Fruit fly (Drosophila melanogaster): ENCODE results near the gene alpha-Est8.

Gene alpha-Est8

dm6 chr3R:7522266-7522955 is 6.9 kb upstream of the alpha-Est8 start:
- TF ChIP-seq ttk (optimal IDR thresholded peaks at IDR 0.05) (no peak), Myc (optimal IDR thresholded peaks at IDR 0.05) (no peak), psq (optimal IDR thresholded peaks at IDR 0.05) (no peak), Sin3A (optimal IDR thresholded peaks at IDR 0.05) (no peak), h (optimal IDR thresholded peaks at IDR 0.05) (no peak), insv (optimal IDR thresholded peaks at IDR 0.05) (no peak)

dm6 chr3R:7519356-7519755 is 3.9 kb upstream of the alpha-Est8 start, which contains the start of gene Ubc84D:
Gene Ubc84D, minus strand, starts transcription at chr3R:7519456.
- no peak for TF ChIP-seq insv (optimal IDR thresholded peaks at IDR 0.05)
- TF ChIP-seq Myc (optimal IDR thresholded peaks at IDR 0.05) = no peak
- no peak for TF ChIP-seq psq (optimal IDR thresholded peaks at IDR 0.05)
- no peak for TF ChIP-seq Sin3A (optimal IDR thresholded peaks at IDR 0.05)
- no peak for TF ChIP-seq ttk (optimal IDR thresholded peaks at IDR 0.05)
- no peak for TF ChIP-seq h (optimal IDR thresholded peaks at IDR 0.05)

- no peak for TF ChIP-seq Sin3A (optimal IDR thresholded peaks at IDR 0.05)
- TF ChIP-seq insv (optimal IDR thresholded peaks at IDR 0.05) = no peak
- no peak for TF ChIP-seq ttk (optimal IDR thresholded peaks at IDR 0.05)
- no peak for TF ChIP-seq psq (optimal IDR thresholded peaks at IDR 0.05)
- no peak for TF ChIP-seq Myc (optimal IDR thresholded peaks at IDR 0.05)
- TF ChIP-seq h (optimal IDR thresholded peaks at IDR 0.05) = no peak
Observed at dm6 chr3R:7514232-7514863, 1.1 kb downstream of the alpha-Est8 start.

dm6 chr3R:7508198-7508837 is 7.2 kb downstream of the alpha-Est8 start:
- no peak for TF ChIP-seq h (optimal IDR thresholded peaks at IDR 0.05)
- no peak for TF ChIP-seq Sin3A (optimal IDR thresholded peaks at IDR 0.05)
- no peak for TF ChIP-seq insv (optimal IDR thresholded peaks at IDR 0.05)
- no peak for TF ChIP-seq psq (optimal IDR thresholded peaks at IDR 0.05)
- TF ChIP-seq ttk (optimal IDR thresholded peaks at IDR 0.05) = no peak
- no peak for TF ChIP-seq Myc (optimal IDR thresholded peaks at IDR 0.05)

dm6 chr3R:7506314-7506988 is 9.0 kb downstream of the alpha-Est8 start:
- no peak for TF ChIP-seq ttk (optimal IDR thresholded peaks at IDR 0.05)
- TF ChIP-seq Myc (optimal IDR thresholded peaks at IDR 0.05) = no peak
- no peak for TF ChIP-seq h (optimal IDR thresholded peaks at IDR 0.05)
- no peak for TF ChIP-seq insv (optimal IDR thresholded peaks at IDR 0.05)
- TF ChIP-seq Sin3A (optimal IDR thresholded peaks at IDR 0.05) = no peak
- TF ChIP-seq psq (optimal IDR thresholded peaks at IDR 0.05) = no peak

- TF ChIP-seq Myc (optimal IDR thresholded peaks at IDR 0.05) (no peak), Sin3A (optimal IDR thresholded peaks at IDR 0.05) (no peak), insv (optimal IDR thresholded peaks at IDR 0.05) (no peak), h (optimal IDR thresholded peaks at IDR 0.05) (no peak), psq (optimal IDR thresholded peaks at IDR 0.05) (no peak), ttk (optimal IDR thresholded peaks at IDR 0.05) (no peak)
Observed at dm6 chr3R:7504989-7505761, 10.3 kb downstream of the alpha-Est8 start, which contains the start of gene alpha-Est9. Gene alpha-Est9, minus strand, starts transcription at chr3R:7505098.

- TF ChIP-seq ttk (optimal IDR thresholded peaks at IDR 0.05) = no peak
- TF ChIP-seq Myc (optimal IDR thresholded peaks at IDR 0.05) = no peak
- no peak for TF ChIP-seq Sin3A (optimal IDR thresholded peaks at IDR 0.05)
- no peak for TF ChIP-seq psq (optimal IDR thresholded peaks at IDR 0.05)
- TF ChIP-seq insv (optimal IDR thresholded peaks at IDR 0.05) = no peak
- no peak for TF ChIP-seq h (optimal IDR thresholded peaks at IDR 0.05)
Observed at dm6 chr3R:7503216-7503615, 12.3 kb downstream of the alpha-Est8 start.

- no peak for TF ChIP-seq Myc (optimal IDR thresholded peaks at IDR 0.05)
- TF ChIP-seq insv (optimal IDR thresholded peaks at IDR 0.05) = no peak
Observed at dm6 chr3R:7502276-7502675, 13.2 kb downstream of the alpha-Est8 start, which contains the start of gene Mics1. Gene Mics1, minus strand, starts transcription at chr3R:7502376.

dm6 chr3R:7500513-7500912 is 15.0 kb downstream of the alpha-Est8 start:
- no peak for TF ChIP-seq insv (optimal IDR thresholded peaks at IDR 0.05)
- no peak for TF ChIP-seq Myc (optimal IDR thresholded peaks at IDR 0.05)
- TF ChIP-seq Sin3A (optimal IDR thresholded peaks at IDR 0.05) = no peak
- no peak for TF ChIP-seq ttk (optimal IDR thresholded peaks at IDR 0.05)
- no peak for TF ChIP-seq h (optimal IDR thresholded peaks at IDR 0.05)
- TF ChIP-seq psq (optimal IDR thresholded peaks at IDR 0.05) = no peak

- no peak for TF ChIP-seq ttk (optimal IDR thresholded peaks at IDR 0.05)
- TF ChIP-seq Myc (optimal IDR thresholded peaks at IDR 0.05) = no peak
- no peak for TF ChIP-seq psq (optimal IDR thresholded peaks at IDR 0.05)
- no peak for TF ChIP-seq Sin3A (optimal IDR thresholded peaks at IDR 0.05)
- no peak for TF ChIP-seq insv (optimal IDR thresholded peaks at IDR 0.05)
- TF ChIP-seq h (optimal IDR thresholded peaks at IDR 0.05) = no peak
Observed at dm6 chr3R:7499488-7499887, 16.0 kb downstream of the alpha-Est8 start.

- no peak for TF ChIP-seq Myc (optimal IDR thresholded peaks at IDR 0.05)
- no peak for TF ChIP-seq psq (optimal IDR thresholded peaks at IDR 0.05)
- no peak for TF ChIP-seq ttk (optimal IDR thresholded peaks at IDR 0.05)
- TF ChIP-seq Sin3A (optimal IDR thresholded peaks at IDR 0.05) = no peak
Observed at dm6 chr3R:7497488-7497887, 18.0 kb downstream of the alpha-Est8 start.
